Worm (Caenorhabditis elegans): ENCODE data around the gene fbxa-174.
"Not testable (repeated sequence)": the region's sequence is repeated elsewhere in the genome, so short reads cannot be mapped to it uniquely, and the experiment has no call there.

The fbxa-174 gene

ce11 chrV:17558377-17558776 lies at the start of gene fbxa-174:
Gene fbxa-174 (minus strand): TSS chrV:17558477.
- no peak for TF ChIP-seq mdl-1 (tag; optimal IDR thresholded peaks at IDR 0.05)
- TF ChIP-seq nhr-237 (tag; optimal IDR thresholded peaks at IDR 0.05), result no peak
- no peak for TF ChIP-seq lin-39 (tag; optimal IDR thresholded peaks at IDR 0.05)
- TF ChIP-seq mab-9 (GFP tag; IDR thresholded peaks at IDR 0.05), result no peak
- no peak for TF ChIP-seq C16A3.4 (tag; optimal IDR thresholded peaks at IDR 0.05)
- no peak for TF ChIP-seq Y116A8C.19 (tag; optimal IDR thresholded peaks at IDR 0.05; ENCODE audit: borderline replicate concordance)
- TF ChIP-seq unc-30 (tag; optimal IDR thresholded peaks at IDR 0.05), result no peak
- TF ChIP-seq ama-1 (optimal IDR thresholded peaks at IDR 0.05), result no peak
- TF ChIP-seq pax-3 (tag; optimal IDR thresholded peaks at IDR 0.05), result no peak
- no peak for TF ChIP-seq nhr-47 (tag; optimal IDR thresholded peaks at IDR 0.05)
- no peak for TF ChIP-seq elt-3 (tag; optimal IDR thresholded peaks at IDR 0.05)
- TF ChIP-seq zip-4 (GFP tag; optimal IDR thresholded peaks at IDR 0.05), result no peak
- no peak for TF ChIP-seq ceh-90 (tag; optimal IDR thresholded peaks at IDR 0.05)
- no peak for TF ChIP-seq lin-15B (tag; optimal IDR thresholded peaks at IDR 0.05)
- TF ChIP-seq vab-15 (tag; optimal IDR thresholded peaks at IDR 0.05), result no peak
- no peak for TF ChIP-seq C34B4.2 (tag; optimal IDR thresholded peaks at IDR 0.05)
- no peak for TF ChIP-seq nhr-90 (tag; optimal IDR thresholded peaks at IDR 0.05; ENCODE audit: poor library complexity)
- no peak for TF ChIP-seq ets-5 (GFP tag; IDR thresholded peaks at IDR 0.05)
- no peak for TF ChIP-seq lir-3 (tag; optimal IDR thresholded peaks at IDR 0.05; ENCODE audit: poor library complexity)
- no peak for TF ChIP-seq hlh-17 (GFP tag; optimal IDR thresholded peaks at IDR 0.05; ENCODE audit: borderline replicate concordance)

ce11 chrV:17607797-17608196 lies 49.5 kb upstream of the fbxa-174 start, which contains the start of gene srz-91:
Gene srz-91 (plus strand): TSS chrV:17608097.
- TF ChIP-seq unc-62 (GFP tag; optimal IDR thresholded peaks at IDR 0.05) (no peak), fos-1 (tag; optimal IDR thresholded peaks at IDR 0.05) (no peak), snu-23 (GFP tag; optimal IDR thresholded peaks at IDR 0.05) (no peak), zip-4 (GFP tag; optimal IDR thresholded peaks at IDR 0.05) (no peak), ama-1 (optimal IDR thresholded peaks at IDR 0.05) (no peak), ceh-88 (GFP tag; IDR thresholded peaks at IDR 0.05) (no peak), sup-37 (GFP tag; optimal IDR thresholded peaks at IDR 0.05) (no peak), efl-1 (optimal IDR thresholded peaks at IDR 0.05) (no peak), efl-1 (GFP tag; optimal IDR thresholded peaks at IDR 0.05 in 1 of 2) (no peak), hlh-4 (tag; optimal IDR thresholded peaks at IDR 0.05) (no peak), skn-1 (tag; optimal IDR thresholded peaks at IDR 0.05) (no peak), nhr-12 (tag; optimal IDR thresholded peaks at IDR 0.05) (no peak), lin-14 (GFP tag; optimal IDR thresholded peaks at IDR 0.05) (no peak), nhr-28 (tag; optimal IDR thresholded peaks at IDR 0.05) (no peak), nhr-84 (tag; optimal IDR thresholded peaks at IDR 0.05) (no peak), zag-1 (tag; optimal IDR thresholded peaks at IDR 0.05) (no peak), swsn-7 (tag; optimal IDR thresholded peaks at IDR 0.05) (no peak)

ce11 chrV:17606050-17606449 lies 47.8 kb upstream of the fbxa-174 start, which contains the start of gene Y6G8.16:
Gene Y6G8.16 (plus strand): TSS chrV:17606350.
- TF ChIP-seq tlp-1 (tag; optimal IDR thresholded peaks at IDR 0.05); unc-130 (tag; optimal IDR thresholded peaks at IDR 0.05); isw-1 (GFP tag; IDR thresholded peaks at IDR 0.05): not testable (repeated sequence)

- TF ChIP-seq C04F5.9 (tag; optimal IDR thresholded peaks at IDR 0.05) (no peak), hlh-4 (tag; optimal IDR thresholded peaks at IDR 0.05) (no peak), sox-4 (tag; optimal IDR thresholded peaks at IDR 0.05) (no peak), egl-27 (tag; optimal IDR thresholded peaks at IDR 0.05) (no peak), alr-1 (tag; optimal IDR thresholded peaks at IDR 0.05; ENCODE audit: borderline replicate concordance) (no peak), irx-1 (tag; optimal IDR thresholded peaks at IDR 0.05) (no peak), elt-3 (tag; optimal IDR thresholded peaks at IDR 0.05) (no peak), mep-1 (tag; optimal IDR thresholded peaks at IDR 0.05) (no peak)
These were observed 43.2 kb upstream of the fbxa-174 start, which contains the start of gene ztf-25 for ce11 chrV:17601520-17601919. Gene ztf-25 (plus strand): TSS chrV:17601820.
